Worm (Caenorhabditis elegans) whole organism, mixed stage, embryonic: ENCODE measurements around the gene dnj-15.
"Not testable (repeated sequence)": the region's sequence is repeated elsewhere in the genome, so short reads cannot be mapped to it uniquely, and the experiment has no call there.

ENCODE experiments used
- blmp-1 ChIP-seq: fragments of 150-350 bp; optimal IDR thresholded peaks from 2 replicates; lab custom pipeline; 2014; ENCODE audit warnings: missing biosample characterization, missing genetic modification characterization
- ceh-39 ChIP-seq: fragments of 150-350 bp; optimal IDR thresholded peaks from 2 replicates; lab custom pipeline; 2014; ENCODE audit warnings: missing biosample characterization, missing genetic modification characterization
- ceh-43 ChIP-seq: fragments of 200-800 bp; sonication (Bioruptor generic); optimal IDR thresholded peaks from 2 replicates; lab custom pipeline; 2018; ENCODE audit warnings: mild to moderate bottlenecking, missing genetic modification characterization, moderate library complexity, missing compliant biosample characterization
- ceh-83 ChIP-seq: fragments of 200-800 bp; sonication (Bioruptor generic); optimal IDR thresholded peaks from 2 replicates; lab custom pipeline; 2018; ENCODE audit warnings: mild to moderate bottlenecking, missing genetic modification characterization, missing compliant biosample characterization
- ces-1 ChIP-seq: fragments of 150-350 bp; optimal IDR thresholded peaks from 2 replicates; lab custom pipeline; 2014; ENCODE audit warnings: missing biosample characterization, missing genetic modification reagents, missing genetic modification characterization
- elt-1 ChIP-seq: sonication (generic microtip); optimal IDR thresholded peaks from 2 replicates; lab custom pipeline; 2017; ENCODE audit warnings: missing genetic modification characterization, mild to moderate bottlenecking, missing compliant biosample characterization, antibody characterized with exemption, moderate library complexity, borderline replicate concordance; ENCODE audit not compliant: insufficient read depth
- elt-3 ChIP-seq: fragments of 150-350 bp; optimal IDR thresholded peaks from 2 replicates; lab custom pipeline; 2014; ENCODE audit warnings: missing biosample characterization, missing genetic modification characterization
- flh-1 ChIP-seq: fragments of 200-800 bp; sonication (Bioruptor generic); optimal IDR thresholded peaks from 2 replicates; lab custom pipeline; 2018; ENCODE audit warnings: mild to moderate bottlenecking, missing genetic modification characterization, moderate library complexity, missing compliant biosample characterization
- ham-2 ChIP-seq: fragments of 200-800 bp; sonication (Bioruptor generic); optimal IDR thresholded peaks from 2 replicates; lab custom pipeline; 2018; ENCODE audit warnings: mild to moderate bottlenecking, missing genetic modification characterization, missing compliant biosample characterization
- hlh-1 ChIP-seq: fragments of 150-350 bp; optimal IDR thresholded peaks from 2 replicates; lab custom pipeline; 2014; ENCODE audit warnings: missing biosample characterization, missing genetic modification reagents, missing genetic modification characterization
- lin-13 ChIP-seq: fragments of 150-350 bp; optimal IDR thresholded peaks from 2 replicates; lab custom pipeline; 2014; ENCODE audit warnings: missing biosample characterization, missing genetic modification characterization
- lsy-2 ChIP-seq: fragments of 150-350 bp; optimal IDR thresholded peaks from 2 replicates; lab custom pipeline; 2014; ENCODE audit warnings: missing biosample characterization, missing genetic modification characterization
- mab-5 ChIP-seq: fragments of 150-350 bp; optimal IDR thresholded peaks from 2 replicates; lab custom pipeline; 2014; ENCODE audit warnings: missing biosample characterization, missing genetic modification characterization
- mep-1 ChIP-seq: fragments of 150-350 bp; optimal IDR thresholded peaks from 2 replicates; lab custom pipeline; 2017; ENCODE audit warnings: missing biosample characterization, missing genetic modification reagents, missing genetic modification characterization, inconsistent platforms
- nhr-12 ChIP-seq: fragments of 150-350 bp; optimal IDR thresholded peaks from 2 replicates; lab custom pipeline; 2014; ENCODE audit warnings: missing biosample characterization, missing genetic modification characterization
- nhr-2 ChIP-seq: fragments of 150-350 bp; optimal IDR thresholded peaks from 2 replicates; lab custom pipeline; 2014; ENCODE audit warnings: missing biosample characterization, missing genetic modification characterization
- nhr-237 ChIP-seq: fragments of 150-350 bp; optimal IDR thresholded peaks from 2 replicates; lab custom pipeline; 2014; ENCODE audit warnings: missing biosample characterization, missing genetic modification characterization
- nhr-28 ChIP-seq: fragments of 150-350 bp; optimal IDR thresholded peaks from 2 replicates; lab custom pipeline; 2014; ENCODE audit warnings: missing biosample characterization, missing genetic modification characterization
- nhr-76 ChIP-seq: sonication (generic microtip); optimal IDR thresholded peaks from 2 replicates; lab custom pipeline; 2017; ENCODE audit warnings: missing biosample characterization, missing genetic modification characterization
- pha-4 ChIP-seq: fragments of 150-350 bp; optimal IDR thresholded peaks from 2 replicates; lab custom pipeline; 2018; ENCODE audit warnings: missing biosample characterization, missing genetic modification reagents, missing genetic modification characterization
- sem-2 ChIP-seq: fragments of 200-800 bp; sonication (Bioruptor generic); optimal IDR thresholded peaks from 2 replicates; lab custom pipeline; 2018; ENCODE audit warnings: mild to moderate bottlenecking, missing genetic modification characterization, missing compliant biosample characterization
- snpc-4 ChIP-seq: fragments of 150-350 bp; optimal IDR thresholded peaks from 2 replicates; lab custom pipeline; 2014; ENCODE audit warnings: missing biosample characterization, missing genetic modification characterization
- unc-120 ChIP-seq: sonication (generic microtip); optimal IDR thresholded peaks from 2 replicates; lab custom pipeline; 2017; ENCODE audit warnings: missing genetic modification characterization, missing compliant biosample characterization; ENCODE audit not compliant: poor library complexity, severe bottlenecking
- unc-39 ChIP-seq: fragments of 150-350 bp; optimal IDR thresholded peaks from 2 replicates; lab custom pipeline; 2014; ENCODE audit warnings: missing biosample characterization, missing genetic modification characterization
- unc-62 ChIP-seq: fragments of 150-350 bp; optimal IDR thresholded peaks from 2 replicates; lab custom pipeline; 2014; ENCODE audit warnings: missing biosample characterization, missing genetic modification reagents, missing genetic modification characterization
- zip-8 ChIP-seq: fragments of 150-350 bp; optimal IDR thresholded peaks from 2 replicates; lab custom pipeline; 2014; ENCODE audit warnings: missing biosample characterization, missing genetic modification characterization
- ztf-11 ChIP-seq: fragments of 150-350 bp; optimal IDR thresholded peaks from 2 replicates; lab custom pipeline; 2014; ENCODE audit warnings: missing biosample characterization, missing genetic modification characterization

Gene dnj-15

ce11 chrIV:4186099-4186498 lies 9.9 kb downstream of the dnj-15 start, which contains the start of gene K08D10.11:
Gene K08D10.11, minus strand, starts transcription at chrIV:4186199.
- not testable (repeated sequence) for TF ChIP-seq mab-5 (tag; lab: Kevin White, UChicago); zip-8 (tag; lab: Kevin White, UChicago); nhr-237

ce11 chrIV:4196729-4197128 lies 20.5 kb downstream of the dnj-15 start, which contains the start of gene K06B9.6:
Gene K06B9.6, minus strand, starts transcription at chrIV:4196829.
- TF ChIP-seq sem-2 (GFP tag; lab: Kevin White, UChicago); pha-4; snpc-4 (tag; lab: Kevin White, UChicago): not testable (repeated sequence)

DNA sequence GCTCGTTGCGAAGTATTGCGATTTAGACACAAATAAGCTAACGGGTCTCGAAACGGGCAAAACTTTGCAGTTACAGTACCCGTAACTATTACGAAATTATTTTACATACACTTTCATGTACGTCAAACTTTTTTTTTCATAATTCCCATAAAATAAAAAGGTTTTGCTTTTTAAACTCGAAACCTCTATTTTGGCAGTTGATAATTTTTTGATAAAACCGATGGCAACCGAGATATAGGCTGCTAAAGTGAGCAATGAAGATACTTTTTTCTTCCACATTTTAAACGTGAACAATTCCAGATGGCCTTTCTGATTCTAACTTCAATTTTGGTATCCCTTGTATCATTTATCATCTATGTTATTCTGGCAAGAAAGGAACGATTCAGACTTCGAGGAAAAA lies 21.0 kb downstream of the dnj-15 start, which contains the start of gene cyp-25A6:
Gene cyp-25A6, plus strand, starts transcription at position 301 of the 400 bp plus-strand sequence.
- TF ChIP-seq unc-120 (tag; lab: Kevin White, UChicago); elt-1; mep-1 (tag; lab: Kevin White, UChicago): not testable (repeated sequence)

- TF ChIP-seq zip-8 (tag; lab: Kevin White, UChicago) = peak; percentile 75
- TF ChIP-seq flh-1 (GFP tag; lab: Kevin White, UChicago) = no peak
Observed at ce11 chrIV:4204275-4204674, 28.1 kb downstream of the dnj-15 start, which contains the start of gene pax-2. Gene pax-2, minus strand, starts transcription at chrIV:4204375.

- TF ChIP-seq ham-2 (GFP tag; lab: Kevin White, UChicago) (no peak), nhr-12 (no peak), nhr-237 (no peak), ceh-83 (GFP tag; lab: Kevin White, UChicago) (no peak), lsy-2 (no peak), nhr-2 (tag; lab: Kevin White, UChicago) (no peak), ceh-43 (GFP tag; lab: Kevin White, UChicago) (no peak), flh-1 (GFP tag; lab: Kevin White, UChicago) (no peak), mab-5 (tag; lab: Kevin White, UChicago) (no peak), blmp-1 (no peak), nhr-76 (tag; lab: Kevin White, UChicago) (no peak), pha-4 (no peak), elt-3 (tag; lab: Kevin White, UChicago) (no peak), ceh-39 (tag; lab: Kevin White, UChicago) (no peak), unc-39 (tag; lab: Kevin White, UChicago) (no peak), hlh-1 (no peak), ztf-11 (tag; lab: Kevin White, UChicago) (no peak), sem-2 (GFP tag; lab: Kevin White, UChicago) (no peak), ces-1 (GFP tag; lab: Kevin White, UChicago) (no peak)
Observed at ce11 chrIV:4207088-4207487, 30.9 kb downstream of the dnj-15 start, which contains the start of gene osgn-1. Gene osgn-1, plus strand, starts transcription at chrIV:4207388.

- TF ChIP-seq nhr-12 (no peak), ceh-83 (GFP tag; lab: Kevin White, UChicago) (no peak), mab-5 (tag; lab: Kevin White, UChicago) (no peak)
Observed at ce11 chrIV:4209084-4209483, 32.9 kb downstream of the dnj-15 start.

DNA sequence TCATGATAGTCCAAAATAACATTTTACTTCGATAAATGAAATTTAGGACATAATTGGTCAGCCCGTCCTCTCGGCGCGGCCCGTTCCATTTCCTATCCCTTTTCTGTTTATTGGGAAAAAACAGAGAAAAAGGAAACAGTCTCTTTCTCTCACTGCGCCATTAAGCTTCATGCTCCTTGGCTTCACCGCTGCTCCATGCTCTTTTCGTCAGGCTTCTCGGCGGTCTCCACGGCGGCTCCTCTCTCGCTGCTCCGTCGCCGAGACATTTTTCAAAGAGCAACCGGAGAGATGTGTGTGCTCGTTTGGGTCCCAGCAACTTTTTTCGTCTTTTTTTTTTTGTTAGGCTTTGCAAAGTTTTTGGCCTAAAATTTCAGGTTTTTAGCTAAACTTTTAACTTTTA lies 34.7 kb downstream of the dnj-15 start:
- no peak for TF ChIP-seq elt-3 (tag; lab: Kevin White, UChicago)
- no peak for TF ChIP-seq mab-5 (tag; lab: Kevin White, UChicago)
- no peak for TF ChIP-seq unc-62 (GFP tag; lab: Kevin White, UChicago)
- TF ChIP-seq lin-13 = no peak
- TF ChIP-seq pha-4 = no peak
- no peak for TF ChIP-seq ceh-39 (tag; lab: Kevin White, UChicago)

- TF ChIP-seq mep-1 (tag; lab: Kevin White, UChicago) (no peak), unc-62 (GFP tag; lab: Kevin White, UChicago) (no peak), ceh-83 (GFP tag; lab: Kevin White, UChicago) (no peak), ztf-11 (tag; lab: Kevin White, UChicago) (no peak), nhr-28 (peak; percentile 32), pha-4 (no peak), zip-8 (tag; lab: Kevin White, UChicago) (no peak), hlh-1 (no peak), lsy-2 (no peak)
- TF ChIP-seq, all 35 proteins: peak for 1
Observed at ce11 chrIV:4212733-4213132, 36.5 kb downstream of the dnj-15 start.
